Fruit fly (Drosophila melanogaster) Kc167 (cell line): ENCODE results near the gene Prx1.

Experiments used
- Myc ChIP-seq: fragments of >200 bp; optimal IDR thresholded peaks from 2 replicates; lab custom pipeline; 2017; ENCODE audit warnings: missing external identifiers
- Sin3A ChIP-seq: fragments of >200 bp; optimal IDR thresholded peaks from 2 replicates; lab custom pipeline; 2018; ENCODE audit warnings: missing external identifiers
- h ChIP-seq: fragments of >200 bp; optimal IDR thresholded peaks from 3 replicates; lab custom pipeline; 2018; ENCODE audit warnings: missing external identifiers
- insv ChIP-seq: fragments of >200 bp; optimal IDR thresholded peaks from 3 replicates; lab custom pipeline; 2018; ENCODE audit warnings: missing external identifiers
- psq ChIP-seq: fragments of >200 bp; optimal IDR thresholded peaks from 2 replicates; lab custom pipeline; 2017; ENCODE audit warnings: missing external identifiers
- ttk ChIP-seq: sonication (Bioruptor generic); optimal IDR thresholded peaks from 2 replicates; lab custom pipeline; 2017; ENCODE audit warnings: missing external identifiers

Gene Prx1

dm6 chr3L:15207544-15207943 is at the start of gene Prx1:
TSS of gene Prx1 (plus strand) at chr3L:15207844.
- TF ChIP-seq insv, result no peak
- no peak for TF ChIP-seq ttk (lab: Kevin White, UChicago)
- no peak for TF ChIP-seq Myc (lab: Kevin White, UChicago)
- no peak for TF ChIP-seq h (lab: Kevin White, UChicago)
- no peak for TF ChIP-seq psq (lab: Kevin White, UChicago)
- no peak for TF ChIP-seq Sin3A (lab: Kevin White, UChicago)

- TF ChIP-seq h (lab: Kevin White, UChicago) (no peak), ttk (lab: Kevin White, UChicago) (no peak), insv (no peak), Myc (lab: Kevin White, UChicago) (no peak), psq (lab: Kevin White, UChicago) (no peak), Sin3A (lab: Kevin White, UChicago) (no peak)
Measured at dm6 chr3L:15158330-15159114, 49.1 kb upstream of the Prx1 start, which contains the start of the genes Msh6 and Prp31. TSS of gene Msh6 (minus strand) at chr3L:15158562. TSS of gene Prp31 (plus strand) at chr3L:15159100.

dm6 chr3L:15161549-15161948 is 46.1 kb upstream of the Prx1 start, which contains the start of gene CG6878:
TSS of gene CG6878 (plus strand) at chr3L:15161817.
- TF ChIP-seq insv (no peak), ttk (lab: Kevin White, UChicago) (no peak), Sin3A (lab: Kevin White, UChicago) (no peak), psq (lab: Kevin White, UChicago) (no peak), h (lab: Kevin White, UChicago) (no peak), Myc (lab: Kevin White, UChicago) (no peak)

dm6 chr3L:15162005-15162404 is 45.6 kb upstream of the Prx1 start:
- TF ChIP-seq h (lab: Kevin White, UChicago) (no peak), ttk (lab: Kevin White, UChicago) (no peak), insv (no peak), Sin3A (lab: Kevin White, UChicago) (no peak), Myc (lab: Kevin White, UChicago) (no peak), psq (lab: Kevin White, UChicago) (no peak)

- TF ChIP-seq h (lab: Kevin White, UChicago) (no peak), Sin3A (lab: Kevin White, UChicago) (no peak), ttk (lab: Kevin White, UChicago) (no peak), Myc (lab: Kevin White, UChicago) (no peak), insv (no peak), psq (lab: Kevin White, UChicago) (no peak)
Measured at dm6 chr3L:15162988-15163387, 44.7 kb upstream of the Prx1 start.

- TF ChIP-seq psq (lab: Kevin White, UChicago) (no peak), Sin3A (lab: Kevin White, UChicago) (no peak), ttk (lab: Kevin White, UChicago) (no peak), h (lab: Kevin White, UChicago) (no peak), insv (no peak), Myc (lab: Kevin White, UChicago) (no peak)
Measured at dm6 chr3L:15163414-15163813, 44.2 kb upstream of the Prx1 start, which contains the start of gene CG7011. TSS of gene CG7011 (minus strand) at chr3L:15163628.

dm6 chr3L:15169010-15169409 is 38.6 kb upstream of the Prx1 start:
- TF ChIP-seq Myc (lab: Kevin White, UChicago), result no peak
- TF ChIP-seq psq (lab: Kevin White, UChicago), result no peak
- no peak for TF ChIP-seq Sin3A (lab: Kevin White, UChicago)
- no peak for TF ChIP-seq ttk (lab: Kevin White, UChicago)

dm6 chr3L:15169795-15170194 is 37.8 kb upstream of the Prx1 start:
- TF ChIP-seq ttk (lab: Kevin White, UChicago), result no peak
- no peak for TF ChIP-seq insv

- TF ChIP-seq insv (no peak), Myc (lab: Kevin White, UChicago) (no peak), psq (lab: Kevin White, UChicago) (no peak), ttk (lab: Kevin White, UChicago) (no peak), h (lab: Kevin White, UChicago) (no peak), Sin3A (lab: Kevin White, UChicago) (no peak)
Measured at dm6 chr3L:15171769-15172403, 35.8 kb upstream of the Prx1 start.

- TF ChIP-seq ttk (lab: Kevin White, UChicago), result no peak
- TF ChIP-seq insv, result no peak
- no peak for TF ChIP-seq Sin3A (lab: Kevin White, UChicago)
- no peak for TF ChIP-seq Myc (lab: Kevin White, UChicago)
- TF ChIP-seq psq (lab: Kevin White, UChicago), result no peak
- no peak for TF ChIP-seq h (lab: Kevin White, UChicago)
Measured at dm6 chr3L:15172404-15173055, 35.1 kb upstream of the Prx1 start.

dm6 chr3L:15174086-15174485 is 33.6 kb upstream of the Prx1 start:
- TF ChIP-seq Sin3A (lab: Kevin White, UChicago), result no peak
- TF ChIP-seq Myc (lab: Kevin White, UChicago), result no peak
- TF ChIP-seq h (lab: Kevin White, UChicago), result no peak
